Worm (Caenorhabditis elegans) whole organism, mixed stage, embryonic: ENCODE results near the gene F31F7.1.

Source experiments
- blmp-1 ChIP-seq: fragments of 150-350 bp; optimal IDR thresholded peaks from 2 replicates; lab custom pipeline; 2014; ENCODE audit warnings: missing biosample characterization, missing genetic modification characterization
- ces-1 ChIP-seq: fragments of 150-350 bp; optimal IDR thresholded peaks from 2 replicates; lab custom pipeline; 2014; ENCODE audit warnings: missing biosample characterization, missing genetic modification reagents, missing genetic modification characterization
- lin-13 ChIP-seq: fragments of 150-350 bp; optimal IDR thresholded peaks from 2 replicates; lab custom pipeline; 2014; ENCODE audit warnings: missing biosample characterization, missing genetic modification characterization
- mab-5 ChIP-seq: fragments of 150-350 bp; optimal IDR thresholded peaks from 2 replicates; lab custom pipeline; 2014; ENCODE audit warnings: missing biosample characterization, missing genetic modification characterization
- mep-1 ChIP-seq: fragments of 150-350 bp; optimal IDR thresholded peaks from 2 replicates; lab custom pipeline; 2017; ENCODE audit warnings: missing biosample characterization, missing genetic modification reagents, missing genetic modification characterization, inconsistent platforms
- mls-2 ChIP-seq: sonication (generic microtip); optimal IDR thresholded peaks from 2 replicates; lab custom pipeline; 2016; ENCODE audit warnings: mild to moderate bottlenecking, missing genetic modification characterization, moderate library complexity, missing compliant biosample characterization
- nhr-76 ChIP-seq: sonication (generic microtip); optimal IDR thresholded peaks from 2 replicates; lab custom pipeline; 2017; ENCODE audit warnings: missing biosample characterization, missing genetic modification characterization

- TF ChIP-seq ces-1 (GFP tag; lab: Kevin White, UChicago) (no peak), mls-2 (no peak), mep-1 (no peak), lin-13 (tag; lab: Kevin White, UChicago) (no peak), mab-5 (tag; lab: Kevin White, UChicago) (no peak), blmp-1 (tag; lab: Kevin White, UChicago) (no peak), nhr-76 (no peak)
Observed at ce11 chrV:6281175-6281574, 4.9 kb downstream of the F31F7.1 start, which contains the start of the genes K12B6.4 and spe-49.
